Worm (Caenorhabditis elegans) whole organism, late embryonic: ENCODE results near the gene ZK1307.1.

Experiments used
- F13H6.1 ChIP-seq: sonication (generic microtip); optimal IDR thresholded peaks from 2 replicates; lab custom pipeline; 2016; ENCODE audit warnings: missing genetic modification characterization, missing compliant biosample characterization
- hlh-6 ChIP-seq: sonication (generic microtip); optimal IDR thresholded peaks from 2 replicates; lab custom pipeline; 2016; ENCODE audit warnings: missing genotype, missing genetic modification characterization, missing compliant biosample characterization
- lin-11 ChIP-seq: fragments of 200-800 bp; sonication (Bioruptor generic); optimal IDR thresholded peaks from 2 replicates; lab custom pipeline; 2018; ENCODE audit warnings: mild to moderate bottlenecking, missing genetic modification characterization, missing compliant biosample characterization

- TF ChIP-seq hlh-6 (tag; lab: Kevin White, UChicago) (no peak), F13H6.1 (no peak), lin-11 (no peak)
Observed at ce11 chrII:9604685-9605084, 50.7 kb downstream of the ZK1307.1 start.
